Fruit fly (Drosophila melanogaster): ENCODE results near the gene dos.

dos gene

DNA sequence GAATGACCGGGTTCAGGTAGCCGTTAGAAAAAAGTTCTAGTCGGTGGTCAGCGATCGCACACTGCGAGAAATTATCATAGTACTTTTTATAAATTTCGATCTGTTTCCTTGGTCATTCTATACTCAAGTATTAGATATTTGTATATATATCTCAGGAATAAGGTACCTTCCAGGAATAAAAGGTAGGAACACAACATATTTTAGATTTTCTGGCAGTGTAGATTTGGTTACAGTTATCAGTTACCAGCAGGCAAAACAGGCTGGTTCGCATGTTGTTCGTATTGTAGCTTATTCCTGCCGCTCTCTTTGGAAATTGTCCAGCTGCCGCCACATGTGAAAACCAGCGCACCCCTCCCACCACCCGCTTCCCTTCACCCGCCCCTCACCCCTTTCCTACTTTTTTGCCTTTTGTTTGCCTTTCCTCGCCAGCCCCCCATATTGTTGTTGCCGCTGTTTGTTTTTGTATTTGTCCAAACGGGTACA is 7.8 kb upstream of the dos start (continued):
- TF ChIP-seq fd96Cb (tag; optimal IDR thresholded peaks at IDR 0.05) (peak; percentile 90), odd (GFP tag; optimal IDR thresholded peaks at IDR 0.05) (peak; percentile 77), CG17912 (GFP tag; optimal IDR thresholded peaks at IDR 0.05) (peak; percentile 31), dati (GFP tag; IDR thresholded peaks at IDR 0.05) (peak; percentile 60), Awh (GFP tag; IDR thresholded peaks at IDR 0.05) (peak; percentile 73), vnd (GFP tag; IDR thresholded peaks at IDR 0.05; ENCODE audit: partially characterized antibody) (no peak), unc-4 (GFP tag; IDR thresholded peaks at IDR 0.05; ENCODE audit: partially characterized antibody) (no peak), Abd-B (GFP tag; optimal IDR thresholded peaks at IDR 0.05) (peak; percentile 64), CG6654 (GFP tag; optimal IDR thresholded peaks at IDR 0.05) (peak; percentile 77), nom (GFP tag; optimal IDR thresholded peaks at IDR 0.05) (no peak), zen (tag; optimal IDR thresholded peaks at IDR 0.05) (peak; percentile 92), Usf (GFP tag; optimal IDR thresholded peaks at IDR 0.05) (peak; percentile 76), toy (GFP tag; IDR thresholded peaks at IDR 0.05) (peak; percentile 27; the same call in 1 of the 2 replicates), CG16863 (GFP tag; optimal IDR thresholded peaks at IDR 0.05) (peak; percentile 68), CG10147 (GFP tag; optimal IDR thresholded peaks at IDR 0.05) (peak; percentile 77), CG34224 (GFP tag; IDR thresholded peaks at IDR 0.05; ENCODE audit: partially characterized antibody) (no peak), lab (GFP tag; optimal IDR thresholded peaks at IDR 0.05) (peak; percentile 92), CG11695 (GFP tag; IDR thresholded peaks at IDR 0.05) (peak; percentile 77), CG12659 (GFP tag; optimal IDR thresholded peaks at IDR 0.05) (peak; percentile 77), CG7556 (GFP tag; optimal IDR thresholded peaks at IDR 0.05) (peak; percentile 86), CG43689 (GFP tag; IDR thresholded peaks at IDR 0.05) (peak; percentile 76), CG14710 (tag; optimal IDR thresholded peaks at IDR 0.05) (peak; percentile 89), CG1832 (GFP tag; optimal IDR thresholded peaks at IDR 0.05) (no peak), ranshi (GFP tag; IDR thresholded peaks at IDR 0.05) (peak; percentile 92), wek (GFP tag; optimal IDR thresholded peaks at IDR 0.05) (peak; percentile 23), h (optimal IDR thresholded peaks at IDR 0.05) (no peak), CG6765 (GFP tag; optimal IDR thresholded peaks at IDR 0.05) (peak; percentile 57), danr (GFP tag; IDR thresholded peaks at IDR 0.05) (peak; percentile 82), HLH3B (GFP tag; IDR thresholded peaks at IDR 0.05) (peak; percentile 85), Deaf1 (tag; optimal IDR thresholded peaks at IDR 0.05) (peak; percentile 72), Eip74EF (GFP tag; optimal IDR thresholded peaks at IDR 0.05) (peak in 1 of 2 experiments; percentile 73), hth (optimal IDR thresholded peaks at IDR 0.05) (no peak), CG15601 (tag; optimal IDR thresholded peaks at IDR 0.05) (peak; percentile 86), mirr (GFP tag; optimal IDR thresholded peaks at IDR 0.05) (no peak), CG15479 (GFP tag; optimal IDR thresholded peaks at IDR 0.05) (peak; percentile 4), ash1 (GFP tag; optimal IDR thresholded peaks at IDR 0.05) (no peak), E2f2 (GFP tag; IDR thresholded peaks at IDR 0.05) (peak; percentile 68), pum (GFP tag; optimal IDR thresholded peaks at IDR 0.05) (peak; percentile 47), lilli (GFP tag; optimal IDR thresholded peaks at IDR 0.05) (peak; percentile 77), ro (GFP tag; IDR thresholded peaks at IDR 0.05) (0 out of 2 replicates have a peak, but pooled peaks have one; percentile 24), en (GFP tag; optimal IDR thresholded peaks at IDR 0.05) (peak; percentile 35), CG31441 (GFP tag; IDR thresholded peaks at IDR 0.05) (peak; percentile 49), CG42726 (GFP tag; IDR thresholded peaks at IDR 0.05; ENCODE audit: partially characterized antibody) (no peak), dpn (GFP tag; optimal IDR thresholded peaks at IDR 0.05) (peak; percentile 72 to 79), Meics (GFP tag; optimal IDR thresholded peaks at IDR 0.05) (peak; percentile 86), CG11085 (GFP tag; IDR thresholded peaks at IDR 0.05) (peak; percentile 75), tna (GFP tag; IDR thresholded peaks at IDR 0.05; ENCODE audit: partially characterized antibody) (no peak), phol (tag; optimal IDR thresholded peaks at IDR 0.05) (peak; percentile 90), CG7987 (GFP tag; optimal IDR thresholded peaks at IDR 0.05) (peak; percentile 44), ind (GFP tag; optimal IDR thresholded peaks at IDR 0.05) (peak; percentile 75)
